Worm (Caenorhabditis elegans): ENCODE data around the gene F57B1.6.

ce11 chrV:13212584-13212983, 3.1 kb downstream of the F57B1.6 start:
- no peak for TF ChIP-seq skn-1 (tag; optimal IDR thresholded peaks at IDR 0.05)
- TF ChIP-seq aly-2 (tag; optimal IDR thresholded peaks at IDR 0.05) = no peak
- TF ChIP-seq R02D3.7 (tag; optimal IDR thresholded peaks at IDR 0.05) = no peak
- no peak for TF ChIP-seq nhr-25 (tag; optimal IDR thresholded peaks at IDR 0.05)
- TF ChIP-seq nhr-237 (tag; optimal IDR thresholded peaks at IDR 0.05) = no peak
- no peak for TF ChIP-seq ztf-11 (tag; optimal IDR thresholded peaks at IDR 0.05)

Measured in whole organism, L2 larva.